Worm (Caenorhabditis elegans) whole organism, dauer: ENCODE data around the gene ubc-15.

Source experiments
- unc-62 ChIP-seq: sonication (generic microtip); optimal IDR thresholded peaks from 2 replicates; lab custom pipeline; 2017; ENCODE audit warnings: missing biosample characterization, missing genetic modification reagents, missing genetic modification characterization

Gene ubc-15

ce11 chrII:2925806-2926558, 12.6 kb upstream of the ubc-15 start:
- TF ChIP-seq unc-62 (GFP tag; lab: Kevin White, UChicago): no peak

- no peak for TF ChIP-seq unc-62 (GFP tag; lab: Kevin White, UChicago)
These were observed 11.6 kb upstream of the ubc-15 start for ce11 chrII:2925032-2925431.

ce11 chrII:2923617-2924016, 10.2 kb upstream of the ubc-15 start, which contains the start of gene ZK355.2:
Gene ZK355.2, plus strand, starts transcription at chrII:2923917.
- TF ChIP-seq unc-62 (GFP tag; lab: Kevin White, UChicago): no peak

DNA sequence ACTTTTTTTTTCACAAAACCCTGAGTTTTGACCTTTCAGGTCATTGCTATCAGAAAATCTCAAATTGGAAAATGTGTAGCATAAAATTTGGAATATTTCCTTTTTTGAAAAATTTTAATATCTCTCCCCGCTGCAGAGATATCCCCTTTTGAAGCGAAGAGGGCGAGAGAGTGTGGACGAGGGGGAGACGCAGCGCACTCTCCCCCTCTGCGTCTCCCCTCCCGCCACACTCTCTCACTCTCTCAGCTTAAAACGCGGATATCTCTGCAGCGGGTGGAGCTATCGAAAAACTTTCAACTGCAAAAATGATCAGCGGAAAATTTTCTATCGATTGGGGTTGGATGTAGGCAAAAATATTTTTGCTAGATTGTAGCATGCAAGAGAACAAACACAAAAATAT, 9.4 kb upstream of the ubc-15 start:
- TF ChIP-seq unc-62 (GFP tag; lab: Kevin White, UChicago): no peak

- no peak for TF ChIP-seq unc-62 (GFP tag; lab: Kevin White, UChicago)
These were observed 9.0 kb upstream of the ubc-15 start for ce11 chrII:2922359-2922758.

- no peak for TF ChIP-seq unc-62 (GFP tag; lab: Kevin White, UChicago)
These were observed 8.5 kb upstream of the ubc-15 start for ce11 chrII:2921860-2922259.

DNA sequence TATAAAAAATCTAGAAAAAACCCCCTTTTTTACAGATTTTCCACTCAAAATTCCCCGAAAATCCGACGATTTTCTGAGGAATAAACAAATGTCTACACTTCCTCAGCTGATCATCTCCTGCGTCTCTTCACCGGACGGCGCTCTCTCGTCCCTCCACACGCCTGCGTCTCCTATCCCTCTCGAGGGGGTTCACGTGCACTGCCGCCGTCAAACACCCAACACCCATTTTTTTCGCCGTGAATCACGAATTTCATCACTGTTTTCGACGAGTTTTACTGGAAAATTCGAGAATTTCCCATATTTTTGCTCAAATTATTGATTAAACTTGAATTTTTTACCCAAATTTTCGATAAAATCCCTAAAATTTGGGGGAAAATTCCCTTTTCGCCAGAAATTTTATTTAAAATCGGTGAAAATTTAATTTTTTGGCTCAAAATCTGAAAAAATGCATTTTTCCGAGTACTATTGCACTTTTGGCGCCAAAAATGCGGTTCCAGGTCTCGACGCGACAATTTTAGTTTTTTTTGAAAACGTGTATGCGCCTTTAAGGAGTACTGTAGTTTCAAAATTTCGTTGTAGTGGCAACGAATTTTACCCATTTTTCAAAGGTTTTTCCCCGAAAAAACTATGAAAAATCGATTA, 7.5 kb upstream of the ubc-15 start:
- TF ChIP-seq unc-62 (GFP tag; lab: Kevin White, UChicago): no peak

- TF ChIP-seq unc-62 (GFP tag; lab: Kevin White, UChicago): no peak
These were observed 6.8 kb upstream of the ubc-15 start for ce11 chrII:2920234-2920633.

DNA sequence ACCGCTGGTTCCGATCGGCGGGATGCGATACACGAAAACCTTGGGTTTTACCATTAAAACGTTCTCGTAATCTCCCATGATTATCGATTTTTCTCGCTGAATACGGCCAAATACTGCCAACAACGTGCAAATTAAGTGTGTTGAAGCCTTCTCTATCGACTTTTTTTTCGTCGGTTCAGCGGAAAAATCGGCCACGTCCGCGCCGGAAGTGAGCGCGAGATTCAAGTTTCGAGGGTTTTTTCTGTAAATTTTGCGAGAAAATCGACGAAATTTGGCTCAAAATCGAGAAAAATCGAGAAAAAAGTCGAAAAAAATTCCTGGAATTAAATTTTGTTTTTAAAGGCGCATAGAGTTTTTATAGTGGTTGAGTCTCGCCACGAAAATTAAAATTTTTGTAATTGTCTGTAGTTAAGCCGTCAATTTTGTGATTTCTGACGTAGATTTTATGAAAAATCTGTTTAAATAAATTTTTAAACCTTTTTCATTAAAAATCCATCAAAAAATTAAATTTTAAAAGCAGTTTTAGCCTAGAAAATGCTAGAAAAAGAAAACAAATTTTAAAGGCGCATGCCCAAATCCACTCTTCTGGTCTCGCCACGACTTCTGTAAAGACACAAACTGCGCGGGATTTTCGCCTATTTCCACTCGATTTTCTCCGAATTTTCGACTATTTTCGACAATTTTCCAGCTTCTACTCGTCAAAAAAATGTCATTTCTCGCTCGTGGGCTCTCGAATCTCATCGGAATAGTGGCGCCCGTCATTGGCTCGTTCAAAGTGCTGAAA, 5.9 kb upstream of the ubc-15 start, which contains the start of the genes ncap-1 and Y110A2AR.1:
ncap-1 (minus strand) TSS at position 241 of the 784 bp plus-strand sequence.
Y110A2AR.1 (plus strand) TSS at position 637 of the 784 bp plus-strand sequence.
- TF ChIP-seq unc-62 (GFP tag; lab: Kevin White, UChicago): no peak

- no peak for TF ChIP-seq unc-62 (GFP tag; lab: Kevin White, UChicago)
These were observed 9.7 kb downstream of the ubc-15 start for ce11 chrII:2903748-2904147.

DNA sequence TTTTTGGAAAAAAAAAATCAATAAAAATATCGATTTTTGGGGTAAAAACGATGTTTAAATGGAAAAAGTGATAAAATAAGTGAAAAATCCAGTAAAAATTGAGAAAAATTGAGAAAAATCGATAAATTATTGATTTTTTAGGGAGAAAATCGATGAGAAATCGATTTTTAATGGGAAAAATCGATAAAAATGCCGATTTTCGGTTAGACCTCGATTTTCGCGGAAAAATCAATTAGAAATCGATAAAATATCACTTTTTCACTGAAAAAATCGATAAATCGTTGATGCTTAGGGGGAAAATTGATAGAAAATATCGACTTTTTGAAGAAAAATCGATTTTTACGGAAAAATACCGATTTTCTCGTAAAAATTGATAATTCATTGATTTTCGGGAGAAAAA, 12.2 kb downstream of the ubc-15 start:
- no peak for TF ChIP-seq unc-62 (GFP tag; lab: Kevin White, UChicago)

ce11 chrII:2900248-2900647, 13.2 kb downstream of the ubc-15 start, which contains the start of gene ubc-26:
Gene ubc-26, minus strand, starts transcription at chrII:2900348.
- no peak for TF ChIP-seq unc-62 (GFP tag; lab: Kevin White, UChicago)

ce11 chrII:2894295-2894694, 19.1 kb downstream of the ubc-15 start, which contains the start of gene sqv-2:
Gene sqv-2, minus strand, starts transcription at chrII:2894395.
- TF ChIP-seq unc-62 (GFP tag; lab: Kevin White, UChicago): no peak

DNA sequence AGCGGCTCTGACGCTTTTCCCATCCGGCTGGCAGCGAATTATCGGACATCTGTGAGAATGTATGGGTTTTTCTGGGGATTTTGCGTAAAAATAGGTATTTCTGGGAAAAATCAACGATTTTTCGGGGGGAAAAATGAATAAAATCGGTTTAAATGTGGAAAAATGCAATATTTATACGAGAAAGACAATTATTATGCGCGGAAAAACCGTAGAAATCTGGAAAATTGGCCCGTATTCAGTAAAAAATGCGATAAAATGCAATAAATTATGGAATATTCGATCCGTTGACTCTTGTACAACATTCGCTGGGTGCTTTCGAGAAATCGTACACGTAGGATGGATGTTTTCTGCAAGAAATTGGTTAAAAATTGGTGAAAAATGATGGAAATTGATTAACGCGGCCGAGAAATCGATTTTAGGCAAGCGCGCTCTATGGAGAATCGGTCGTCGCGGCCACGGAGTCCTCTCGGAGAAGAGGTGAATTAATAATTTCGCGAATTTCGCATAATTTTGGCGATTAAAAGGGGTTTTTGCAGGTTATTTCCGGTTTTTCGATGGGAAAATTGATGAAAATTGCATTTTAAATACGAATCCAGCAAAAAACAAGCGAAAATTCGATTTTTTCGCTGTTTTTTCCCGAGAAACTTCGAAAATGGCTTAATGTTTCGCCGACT, 24.3 kb downstream of the ubc-15 start, which contains the start of gene pinn-1:
pinn-1 (minus strand) TSS at position 51 of the 674 bp plus-strand sequence.
- TF ChIP-seq unc-62 (GFP tag; lab: Kevin White, UChicago): no peak
